Fruit fly (Drosophila melanogaster) whole organism, embryonic: ENCODE measurements around the gene GramD1B.

Experiments
- Asciz ChIP-seq: fragments of 200-800 bp; sonication (Bioruptor generic); optimal IDR thresholded peaks from 2 replicates; lab custom pipeline; 2017; ENCODE audit warnings: missing biosample characterization, mild to moderate bottlenecking, missing genetic modification characterization, missing genetic modification reagents
- Atf3 ChIP-seq: fragments of 200-800 bp; sonication (Bioruptor generic); optimal IDR thresholded peaks from 3 replicates; lab custom pipeline; 2016; ENCODE audit warnings: missing biosample characterization, missing genetic modification characterization
- CG10979 ChIP-seq: fragments of 200-800 bp; sonication (Bioruptor generic); optimal IDR thresholded peaks from 2 replicates; lab custom pipeline; 2018; ENCODE audit warnings: missing biosample characterization, mild to moderate bottlenecking, missing genetic modification characterization, moderate library complexity
- CG11695 ChIP-seq: fragments of 200-800 bp; sonication (Bioruptor generic); IDR thresholded peaks from 3 replicates; pipeline ENCODE4 v1.3.6; 2022; ENCODE audit warnings: missing biosample characterization, missing genetic modification characterization
- CG15011 ChIP-seq: fragments of 200-800 bp; sonication (Bioruptor generic); optimal IDR thresholded peaks from 3 replicates; lab custom pipeline; 2018; ENCODE audit warnings: missing biosample characterization, mild to moderate bottlenecking, missing genetic modification characterization
- CG1602 ChIP-seq: fragments of 200-800 bp; sonication (Bioruptor generic); optimal IDR thresholded peaks from 3 replicates; lab custom pipeline; 2016; ENCODE audit warnings: missing biosample characterization, missing genetic modification characterization
- CG1647 ChIP-seq: fragments of 200-800 bp; sonication (Bioruptor generic); optimal IDR thresholded peaks from 3 replicates; lab custom pipeline; 2016; ENCODE audit warnings: missing biosample characterization, missing genetic modification characterization
- CG16815 ChIP-seq: fragments of 200-800 bp; sonication (Bioruptor generic); optimal IDR thresholded peaks from 3 replicates; lab custom pipeline; 2017; ENCODE audit warnings: missing biosample characterization, mild to moderate bottlenecking, missing genetic modification characterization
- CG17612 ChIP-seq: fragments of 200-800 bp; sonication (Bioruptor generic); IDR thresholded peaks from 2 replicates; pipeline ENCODE4 v1.3.6; 2022; ENCODE audit warnings: missing biosample characterization, missing genetic modification characterization
- CG18262 ChIP-seq: fragments of 200-800 bp; optimal IDR thresholded peaks from 3 replicates; lab custom pipeline; 2019; ENCODE audit warnings: missing biosample characterization, mild to moderate bottlenecking, missing genetic modification characterization, moderate library complexity
- CG2199 ChIP-seq: fragments of 200-800 bp; sonication (Bioruptor generic); IDR thresholded peaks from 3 replicates; pipeline ENCODE4 v1.3.6; 2022; ENCODE audit warnings: missing biosample characterization, missing genetic modification characterization
- CG2875 ChIP-seq: fragments of 200-800 bp; sonication (Bioruptor generic); optimal IDR thresholded peaks from 2 replicates; lab custom pipeline; 2017; ENCODE audit warnings: missing biosample characterization, mild to moderate bottlenecking, missing genetic modification characterization, missing genetic modification reagents
- CG30403 ChIP-seq: fragments of 200-800 bp; sonication (Bioruptor generic); optimal IDR thresholded peaks from 3 replicates; lab custom pipeline; 2016; ENCODE audit warnings: missing biosample characterization, missing genetic modification characterization
- CG31388 ChIP-seq: fragments of 200-800 bp; sonication (Bioruptor generic); optimal IDR thresholded peaks from 2 replicates; lab custom pipeline; 2016; ENCODE audit warnings: missing biosample characterization, missing genetic modification characterization
- CG31441 ChIP-seq: fragments of 200-800 bp; sonication (Bioruptor generic); IDR thresholded peaks from 2 replicates; pipeline ENCODE4 v1.3.6; 2022; ENCODE audit warnings: missing biosample characterization, missing genetic modification characterization
- CG32772 ChIP-seq: fragments of 200-800 bp; sonication (Bioruptor generic); IDR thresholded peaks from 2 replicates; pipeline ENCODE4 v1.3.6; 2022; ENCODE audit warnings: missing biosample characterization, missing genetic modification characterization
- CG33213 ChIP-seq: fragments of 200-800 bp; sonication (Bioruptor generic); optimal IDR thresholded peaks from 3 replicates; lab custom pipeline; 2016; ENCODE audit warnings: missing biosample characterization, missing genetic modification characterization
- CG43689 ChIP-seq: fragments of 200-800 bp; sonication (Bioruptor generic); IDR thresholded peaks from 2 replicates; pipeline ENCODE4 v1.3.6; 2022; ENCODE audit warnings: missing biosample characterization, missing genetic modification characterization
- CG5245 ChIP-seq: fragments of 200-800 bp; sonication (Bioruptor generic); optimal IDR thresholded peaks from 3 replicates; lab custom pipeline; 2016; ENCODE audit warnings: missing biosample characterization, missing genetic modification characterization
- CG6175 ChIP-seq: fragments of 200-800 bp; sonication (Bioruptor generic); IDR thresholded peaks from 3 replicates; pipeline ENCODE4 v1.3.6; 2022; ENCODE audit warnings: missing biosample characterization, missing genetic modification characterization
- CG6272 ChIP-seq: fragments of 200-800 bp; sonication (Bioruptor generic); IDR thresholded peaks from 2 replicates; pipeline ENCODE4 v1.3.6; 2022; ENCODE audit warnings: missing biosample characterization, missing genetic modification characterization
- CG6791 ChIP-seq: fragments of 200-800 bp; sonication (Bioruptor generic); IDR thresholded peaks from 3 replicates; pipeline ENCODE4 v1.3.6; 2022; ENCODE audit warnings: missing biosample characterization, missing genetic modification characterization; ENCODE audit not compliant: partially characterized antibody
- CG9437 ChIP-seq: fragments of 200-800 bp; sonication (Bioruptor generic); optimal IDR thresholded peaks from 2 replicates; lab custom pipeline; 2018; ENCODE audit warnings: missing biosample characterization, mild to moderate bottlenecking, missing genetic modification characterization
- CG9609 ChIP-seq: fragments of 200-800 bp; sonication (Bioruptor generic); optimal IDR thresholded peaks from 3 replicates; lab custom pipeline; 2016; ENCODE audit warnings: missing biosample characterization, missing genetic modification characterization
- Camta ChIP-seq: fragments of 200-800 bp; sonication (Bioruptor generic); optimal IDR thresholded peaks from 2 replicates; lab custom pipeline; 2016; ENCODE audit warnings: missing biosample characterization, missing genetic modification characterization
- Dp ChIP-seq: fragments of 200-800 bp; sonication (Bioruptor generic); optimal IDR thresholded peaks from 2 replicates; lab custom pipeline; 2018; ENCODE audit warnings: missing biosample characterization, mild to moderate bottlenecking, missing genetic modification characterization, moderate library complexity
- HHEX ChIP-seq: fragments of 200-800 bp; sonication (Bioruptor generic); optimal IDR thresholded peaks from 3 replicates; lab custom pipeline; 2017; ENCODE audit warnings: missing biosample characterization, mild to moderate bottlenecking, missing genetic modification characterization, missing genetic modification reagents
- Hand ChIP-seq: fragments of 200-800 bp; sonication (Bioruptor generic); optimal IDR thresholded peaks from 2 replicates; lab custom pipeline; 2017; ENCODE audit warnings: mild to moderate bottlenecking, missing biosample characterization, missing genetic modification reagents, missing genetic modification characterization
- Hsf ChIP-seq: fragments of 200-800 bp; sonication (Bioruptor generic); optimal IDR thresholded peaks from 3 replicates; lab custom pipeline; 2016; ENCODE audit warnings: missing biosample characterization, missing genetic modification characterization
- Rx ChIP-seq: fragments of 200-800 bp; sonication (Bioruptor generic); IDR thresholded peaks from 2 replicates; pipeline ENCODE4 v1.3.6; 2022; ENCODE audit warnings: missing biosample characterization, missing genetic modification characterization
- Scr ChIP-seq: fragments of 200-800 bp; sonication (Bioruptor generic); IDR thresholded peaks from 2 replicates; pipeline ENCODE4 v1.3.6; 2022; ENCODE audit warnings: missing biosample characterization, missing genetic modification characterization; ENCODE audit not compliant: partially characterized antibody
- Sry-δ ChIP-seq: fragments of 200-800 bp; sonication (Bioruptor generic); optimal IDR thresholded peaks from 2 replicates; lab custom pipeline; 2016; ENCODE audit warnings: missing biosample characterization, missing genetic modification characterization
- TFAM ChIP-seq: fragments of 200-800 bp; sonication (Bioruptor generic); optimal IDR thresholded peaks from 2 replicates; lab custom pipeline; 2017; ENCODE audit warnings: missing biosample characterization, missing genetic modification characterization, inconsistent platforms
- Trl ChIP-seq, 3 experiments: fragments of >200 bp in 2 of 3; fragments of 200-800 bp in 1 of 3; sonication (Bioruptor generic) in 1 of 3; optimal IDR thresholded peaks; 2 replicates in 1 of 3; 3 replicates in 2 of 3; lab custom pipeline; 2016 to 2017; ENCODE audit warnings: missing biosample characterization in 1 of 3, missing genetic modification characterization in 1 of 3
- chif ChIP-seq, 2 experiments: fragments of 200-800 bp; sonication (Bioruptor generic); optimal IDR thresholded peaks; 3 replicates each; lab custom pipeline; 2016; ENCODE audit warnings: missing biosample characterization in 2 of 2, missing genetic modification characterization in 2 of 2
- crp ChIP-seq, 2 experiments: fragments of 200-800 bp; sonication (Bioruptor generic); optimal IDR thresholded peaks; 2 replicates in 1 of 2; 3 replicates in 1 of 2; lab custom pipeline; 2017; ENCODE audit warnings: missing biosample characterization in 2 of 2, missing genetic modification characterization in 2 of 2, mild to moderate bottlenecking in 1 of 2, moderate library complexity in 1 of 2
- ewg ChIP-seq: fragments of 200-800 bp; sonication (Bioruptor generic); optimal IDR thresholded peaks from 3 replicates; lab custom pipeline; 2017; ENCODE audit warnings: mild to moderate bottlenecking, missing biosample characterization, missing genetic modification reagents, missing genetic modification characterization
- fd3F ChIP-seq: fragments of 200-800 bp; sonication (Bioruptor generic); optimal IDR thresholded peaks from 2 replicates; lab custom pipeline; 2018; ENCODE audit warnings: missing biosample characterization, mild to moderate bottlenecking, missing genetic modification characterization, moderate library complexity
- ind ChIP-seq: fragments of 200-800 bp; sonication (Bioruptor generic); optimal IDR thresholded peaks from 3 replicates; lab custom pipeline; 2016; ENCODE audit warnings: missing biosample characterization, missing genetic modification characterization
- inv ChIP-seq: fragments of 200-800 bp; sonication (Bioruptor generic); IDR thresholded peaks from 2 replicates; pipeline ENCODE4 v1.3.6; 2022; ENCODE audit warnings: missing biosample characterization, missing genetic modification characterization; ENCODE audit not compliant: partially characterized antibody
- pita ChIP-seq: fragments of 200-800 bp; sonication (Bioruptor generic); optimal IDR thresholded peaks from 2 replicates; lab custom pipeline; 2017; ENCODE audit warnings: missing biosample characterization, mild to moderate bottlenecking, missing genetic modification characterization
- ranshi ChIP-seq: fragments of 200-800 bp; sonication (Bioruptor generic); IDR thresholded peaks from 2 replicates; pipeline ENCODE4 v1.3.6; 2022; ENCODE audit warnings: missing biosample characterization, missing genetic modification characterization
- sc ChIP-seq, 3 experiments: fragments of >200 bp in 2 of 3; fragments of 200-800 bp in 1 of 3; sonication (Bioruptor generic) in 1 of 3; optimal IDR thresholded peaks; 2 replicates in 2 of 3; 3 replicates in 1 of 3; lab custom pipeline; 2017; ENCODE audit warnings: mild to moderate bottlenecking in 1 of 3, missing biosample characterization in 1 of 3, missing genetic modification characterization in 1 of 3, missing genetic modification reagents in 1 of 3
- scrt ChIP-seq: fragments of 200-800 bp; sonication (Bioruptor generic); optimal IDR thresholded peaks from 2 replicates; lab custom pipeline; 2018; ENCODE audit warnings: missing biosample characterization, mild to moderate bottlenecking, missing genetic modification characterization, moderate library complexity
- sim ChIP-seq: fragments of 200-800 bp; sonication (Bioruptor generic); IDR thresholded peaks from 2 replicates; pipeline ENCODE4 v1.3.6; 2022; ENCODE audit warnings: missing biosample characterization, missing genetic modification characterization
- sima ChIP-seq: fragments of 200-800 bp; sonication (Bioruptor generic); optimal IDR thresholded peaks from 2 replicates; lab custom pipeline; 2016; ENCODE audit warnings: missing biosample characterization, missing genetic modification characterization
- stwl ChIP-seq: fragments of 200-800 bp; sonication (Bioruptor generic); optimal IDR thresholded peaks from 3 replicates; lab custom pipeline; 2018; ENCODE audit warnings: missing biosample characterization, mild to moderate bottlenecking, missing genetic modification characterization, moderate library complexity
- twi ChIP-seq: fragments of 200-800 bp; optimal IDR thresholded peaks from 2 replicates; lab custom pipeline; 2019; ENCODE audit warnings: missing biosample characterization, mild to moderate bottlenecking, missing genetic modification characterization, moderate library complexity

Gene GramD1B

dm6 chr2L:3348146-3348747 is 24.9 kb downstream of the GramD1B start (continued):
- TF ChIP-seq CG9437 (peak; percentile 54), Atf3 (peak; percentile 69), chif (GFP tag; optimal IDR thresholded peaks at IDR 0.05; lab: Kevin White, UChicago) (peak; percentile 71 to 75), CG33213 (peak; percentile 52), twi (tag; lab: Kevin White, UChicago) (peak; percentile 26), ind (GFP tag; lab: Kevin White, UChicago) (peak; percentile 78), TFAM (no peak), Camta (GFP tag; lab: Kevin White, UChicago) (peak; percentile 65), sima (no peak), CG1647 (GFP tag; lab: Kevin White, UChicago) (peak; percentile 51), CG5245 (GFP tag; lab: Kevin White, UChicago) (peak; percentile 48), CG6175 (GFP tag; lab: Robert Waterston, UW) (0 out of 3 replicates have a peak, but pooled peaks have one; percentile 57), stwl (tag; lab: Kevin White, UChicago) (peak; percentile 11), Hand (no peak), ewg (GFP tag; lab: Kevin White, UChicago) (peak; percentile 84), CG11695 (GFP tag; lab: Robert Waterston, UW) (peak; percentile 87), CG10979 (peak; percentile 88), CG31441 (GFP tag; lab: Robert Waterston, UW) (peak; percentile 88), sc (optimal IDR thresholded peaks at IDR 0.05; lab: Kevin White, UChicago) (no peak), sc (GFP tag; optimal IDR thresholded peaks at IDR 0.05; lab: Kevin White, UChicago) (peak; percentile 82), sim (peak; percentile 67), inv (GFP tag; lab: Robert Waterston, UW) (no peak), Trl (optimal IDR thresholded peaks at IDR 0.05; lab: Kevin White, UChicago) (no peak), Trl (GFP tag; optimal IDR thresholded peaks at IDR 0.05; lab: Kevin White, UChicago) (peak; percentile 51), CG2875 (GFP tag; lab: Kevin White, UChicago) (peak; percentile 84), CG6272 (GFP tag; lab: Robert Waterston, UW) (peak; percentile 75), Sry-δ (GFP tag; lab: Kevin White, UChicago) (no peak), CG9609 (peak; percentile 29), Scr (GFP tag; lab: Robert Waterston, UW) (no peak), Hsf (GFP tag; lab: Kevin White, UChicago) (peak; percentile 51), CG32772 (GFP tag; lab: Robert Waterston, UW) (peak; percentile 92), fd3F (GFP tag; lab: Kevin White, UChicago) (no peak), scrt (GFP tag; lab: Kevin White, UChicago) (peak; percentile 53), CG31388 (GFP tag; lab: Kevin White, UChicago) (peak; percentile 22), HHEX (GFP tag; lab: Kevin White, UChicago) (peak; percentile 61), CG17612 (GFP tag; lab: Robert Waterston, UW) (no peak), Asciz (GFP tag; lab: Kevin White, UChicago) (peak; percentile 92), CG15011 (GFP tag; lab: Kevin White, UChicago) (peak; percentile 39), CG1602 (GFP tag; lab: Kevin White, UChicago) (peak; percentile 64), crp (GFP tag; optimal IDR thresholded peaks at IDR 0.05; lab: Kevin White, UChicago) (peak in 1 of 2 experiments; percentile 13), CG16815 (GFP tag; lab: Kevin White, UChicago) (peak; percentile 43), Rx (GFP tag; lab: Robert Waterston, UW) (peak; percentile 89), CG18262 (tag; lab: Kevin White, UChicago) (peak; percentile 89), CG2199 (peak; percentile 79; the same call in 2 of the 3 replicates), CG6791 (GFP tag; lab: Robert Waterston, UW) (peak; percentile 41; the same call in 1 of the 3 replicates), pita (GFP tag; lab: Kevin White, UChicago) (no peak), CG43689 (GFP tag; lab: Robert Waterston, UW) (peak; percentile 75), CG30403 (peak; percentile 75), ranshi (GFP tag; lab: Robert Waterston, UW) (peak; percentile 86), Dp (GFP tag; lab: Kevin White, UChicago) (no peak)
